Fruit fly (Drosophila melanogaster) whole organism, embryonic: ENCODE measurements around the gene CG9932.

Source experiments
- Awh ChIP-seq: fragments of 200-800 bp; sonication (Bioruptor generic); IDR thresholded peaks from 2 replicates; pipeline ENCODE4, ENCODE4 v1.3.6; 2022; ENCODE audit warnings: missing biosample characterization, missing genetic modification characterization
- BEAF-32 ChIP-seq: fragments of 200-800 bp; sonication (Bioruptor generic); optimal IDR thresholded peaks from 3 replicates; lab custom pipeline; 2017; ENCODE audit warnings: missing biosample characterization, missing genetic modification characterization, mild to moderate bottlenecking, moderate library complexity, missing genetic modification reagents
- Blimp-1 ChIP-seq: fragments of 200-800 bp; sonication (Bioruptor generic); optimal IDR thresholded peaks from 3 replicates; lab custom pipeline; 2018; ENCODE audit warnings: missing biosample characterization, missing genetic modification characterization, mild to moderate bottlenecking, moderate library complexity, missing genetic modification reagents
- CG18476 ChIP-seq: fragments of 200-800 bp; sonication (Bioruptor generic); optimal IDR thresholded peaks from 2 replicates; lab custom pipeline; 2016; ENCODE audit warnings: missing biosample characterization, mild to moderate bottlenecking, missing genetic modification characterization
- Scr ChIP-seq: fragments of 200-800 bp; sonication (Bioruptor generic); IDR thresholded peaks from 2 replicates; pipeline ENCODE4 v1.3.6; 2022; ENCODE audit warnings: missing biosample characterization, missing genetic modification characterization; ENCODE audit not compliant: partially characterized antibody
- en ChIP-seq: fragments of 200-800 bp; sonication (Bioruptor generic); optimal IDR thresholded peaks from 2 replicates; lab custom pipeline; 2016; ENCODE audit warnings: missing biosample characterization, missing genetic modification characterization
- nmo ChIP-seq: fragments of 200-800 bp; sonication (Bioruptor generic); optimal IDR thresholded peaks from 2 replicates; lab custom pipeline; 2018; ENCODE audit warnings: missing biosample characterization, mild to moderate bottlenecking, missing genetic modification characterization, moderate library complexity
- sqz ChIP-seq: fragments of 200-800 bp; sonication (Bioruptor generic); optimal IDR thresholded peaks from 3 replicates; lab custom pipeline; 2018; ENCODE audit warnings: missing biosample characterization, mild to moderate bottlenecking, missing genetic modification characterization

DNA sequence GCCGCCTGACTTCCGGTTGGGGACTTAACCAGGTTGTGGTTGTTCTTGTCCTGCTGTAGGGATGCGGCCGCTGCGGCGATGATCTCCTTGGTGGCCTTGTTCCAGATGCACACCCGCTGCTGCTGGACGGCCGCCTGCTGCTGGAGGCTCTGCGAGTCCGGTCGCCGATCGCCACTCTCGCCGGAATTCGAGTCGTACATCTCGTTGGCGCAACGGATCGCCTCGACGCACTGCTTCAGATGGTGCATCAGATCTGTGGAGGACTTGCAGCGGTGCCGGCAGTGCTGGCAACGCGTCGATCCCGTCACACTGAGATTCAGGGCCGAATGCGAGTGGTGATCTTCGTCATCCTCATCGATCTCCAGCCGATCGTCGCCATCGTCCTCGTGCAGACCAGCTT is 31.0 kb downstream of the CG9932 start:
- TF ChIP-seq nmo (GFP tag; lab: Kevin White, UChicago): no peak
- no peak for TF ChIP-seq Blimp-1 (GFP tag; lab: Kevin White, UChicago)
- TF ChIP-seq Awh (GFP tag; lab: Robert Waterston, UW): no peak
- TF ChIP-seq en: no peak
- no peak for TF ChIP-seq Scr (GFP tag; lab: Robert Waterston, UW)
- TF ChIP-seq BEAF-32 (GFP tag; lab: Kevin White, UChicago): no peak
- no peak for TF ChIP-seq sqz (GFP tag; lab: Kevin White, UChicago)
- TF ChIP-seq CG18476 (GFP tag; lab: Kevin White, UChicago): no peak
